Worm (Caenorhabditis elegans): ENCODE results near the gene sre-3.

DNA sequence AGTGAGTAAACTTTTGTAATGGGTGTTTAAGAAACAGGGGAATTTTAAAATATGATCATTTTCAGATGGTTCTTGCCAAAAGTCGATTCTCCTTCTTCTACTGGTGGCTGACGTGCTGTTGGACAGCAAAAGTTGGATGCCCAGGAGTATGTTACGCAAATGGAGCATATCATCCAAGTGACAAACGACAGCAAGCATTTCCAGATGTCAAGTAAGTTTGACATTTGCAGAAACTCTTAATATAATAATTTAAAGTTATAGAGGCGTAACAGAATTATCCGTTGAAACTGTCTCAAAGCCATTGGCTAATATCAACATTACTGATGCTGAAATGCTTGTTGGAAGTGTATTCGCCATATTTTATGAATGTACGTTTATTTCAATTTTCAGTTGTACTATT, 37.5 kb upstream of the sre-3 start:
- TF ChIP-seq dao-5 (tag; optimal IDR thresholded peaks at IDR 0.05) (no peak), him-1 (tag; optimal IDR thresholded peaks at IDR 0.05) (no peak)

Measured in whole organism, L4/young adult.